Worm (Caenorhabditis elegans) whole organism, mixed stage, embryonic: ENCODE data around the gene srv-9.

Experiments used
- M03D4.4 ChIP-seq: sonication (generic microtip); optimal IDR thresholded peaks from 2 replicates; lab custom pipeline; 2017; ENCODE audit warnings: mild to moderate bottlenecking, missing genetic modification characterization, missing compliant biosample characterization
- ceh-43 ChIP-seq: fragments of 200-800 bp; sonication (Bioruptor generic); optimal IDR thresholded peaks from 2 replicates; lab custom pipeline; 2018; ENCODE audit warnings: mild to moderate bottlenecking, missing genetic modification characterization, moderate library complexity, missing compliant biosample characterization
- ces-1 ChIP-seq: fragments of 150-350 bp; optimal IDR thresholded peaks from 2 replicates; lab custom pipeline; 2014; ENCODE audit warnings: missing biosample characterization, missing genetic modification reagents, missing genetic modification characterization
- elt-1 ChIP-seq: sonication (generic microtip); optimal IDR thresholded peaks from 2 replicates; lab custom pipeline; 2017; ENCODE audit warnings: missing genetic modification characterization, mild to moderate bottlenecking, missing compliant biosample characterization, antibody characterized with exemption, moderate library complexity, borderline replicate concordance; ENCODE audit not compliant: insufficient read depth
- lin-13 ChIP-seq: fragments of 150-350 bp; optimal IDR thresholded peaks from 2 replicates; lab custom pipeline; 2014; ENCODE audit warnings: missing biosample characterization, missing genetic modification characterization
- lin-32 ChIP-seq: fragments of 200-800 bp; sonication (Bioruptor generic); optimal IDR thresholded peaks from 2 replicates; lab custom pipeline; 2018; ENCODE audit warnings: mild to moderate bottlenecking, missing genetic modification characterization, missing compliant biosample characterization
- lsy-2 ChIP-seq: fragments of 150-350 bp; optimal IDR thresholded peaks from 2 replicates; lab custom pipeline; 2014; ENCODE audit warnings: missing biosample characterization, missing genetic modification characterization
- nhr-12 ChIP-seq: fragments of 150-350 bp; optimal IDR thresholded peaks from 2 replicates; lab custom pipeline; 2014; ENCODE audit warnings: missing biosample characterization, missing genetic modification characterization
- nhr-237 ChIP-seq: fragments of 150-350 bp; optimal IDR thresholded peaks from 2 replicates; lab custom pipeline; 2014; ENCODE audit warnings: missing biosample characterization, missing genetic modification characterization
- nhr-28 ChIP-seq: fragments of 150-350 bp; optimal IDR thresholded peaks from 2 replicates; lab custom pipeline; 2014; ENCODE audit warnings: missing biosample characterization, missing genetic modification characterization
- pha-4 ChIP-seq: fragments of 150-350 bp; optimal IDR thresholded peaks from 2 replicates; lab custom pipeline; 2018; ENCODE audit warnings: missing biosample characterization, missing genetic modification reagents, missing genetic modification characterization
- sem-2 ChIP-seq: fragments of 200-800 bp; sonication (Bioruptor generic); optimal IDR thresholded peaks from 2 replicates; lab custom pipeline; 2018; ENCODE audit warnings: mild to moderate bottlenecking, missing genetic modification characterization, missing compliant biosample characterization
- snpc-4 ChIP-seq: fragments of 150-350 bp; optimal IDR thresholded peaks from 2 replicates; lab custom pipeline; 2014; ENCODE audit warnings: missing biosample characterization, missing genetic modification characterization
- unc-62 ChIP-seq: fragments of 150-350 bp; optimal IDR thresholded peaks from 2 replicates; lab custom pipeline; 2014; ENCODE audit warnings: missing biosample characterization, missing genetic modification reagents, missing genetic modification characterization

DNA sequence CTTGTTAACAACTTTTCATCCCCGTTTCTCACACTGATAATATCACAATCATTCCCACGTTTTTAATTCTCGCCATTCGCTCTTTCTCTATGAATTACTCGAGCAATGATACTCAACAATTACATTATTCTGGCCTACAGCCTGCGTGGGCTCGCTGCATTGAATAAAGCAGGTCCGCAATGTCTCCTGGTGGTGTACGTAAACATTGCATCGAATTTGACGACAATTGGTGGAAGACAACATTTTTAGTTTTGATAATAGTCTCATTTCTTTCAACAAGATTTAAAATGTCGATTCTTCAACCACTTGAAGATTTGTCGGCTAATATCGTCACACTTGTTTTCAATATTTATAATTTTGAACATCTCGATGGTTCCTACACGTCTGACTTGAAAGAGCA, 36.4 kb upstream of the srv-9 start, which contains the start of gene bath-39:
- TF ChIP-seq unc-62 (GFP tag; lab: Kevin White, UChicago) (no peak), nhr-12 (tag; lab: Kevin White, UChicago) (no peak), M03D4.4 (tag; lab: Kevin White, UChicago) (no peak), nhr-28 (tag; lab: Kevin White, UChicago) (no peak), nhr-237 (no peak), elt-1 (tag; lab: Kevin White, UChicago) (no peak), pha-4 (tag; lab: Kevin White, UChicago) (no peak), lsy-2 (tag; lab: Kevin White, UChicago) (peak; percentile 22), lin-32 (GFP tag; lab: Kevin White, UChicago) (no peak), sem-2 (GFP tag; lab: Kevin White, UChicago) (no peak), snpc-4 (tag; lab: Kevin White, UChicago) (no peak), lin-13 (tag; lab: Kevin White, UChicago) (no peak), ceh-43 (GFP tag; lab: Kevin White, UChicago) (no peak), ces-1 (peak; percentile 84)
